Worm (Caenorhabditis elegans) whole organism, young adult: ENCODE data around the gene F36A4.4.

ENCODE experiments used
- F39B2.1 ChIP-seq: fragments of 200-800 bp; sonication (Bioruptor generic); IDR thresholded peaks from 2 replicates; pipeline ENCODE4 v1.3.6; 2022; ENCODE audit warnings: missing genetic modification reagents, missing genetic modification characterization, missing compliant biosample characterization
- ztf-18 ChIP-seq: sonication (generic microtip); optimal IDR thresholded peaks from 2 replicates; lab custom pipeline; 2016; ENCODE audit warnings: missing genotype, mild to moderate bottlenecking, missing genetic modification characterization, missing compliant biosample characterization

DNA sequence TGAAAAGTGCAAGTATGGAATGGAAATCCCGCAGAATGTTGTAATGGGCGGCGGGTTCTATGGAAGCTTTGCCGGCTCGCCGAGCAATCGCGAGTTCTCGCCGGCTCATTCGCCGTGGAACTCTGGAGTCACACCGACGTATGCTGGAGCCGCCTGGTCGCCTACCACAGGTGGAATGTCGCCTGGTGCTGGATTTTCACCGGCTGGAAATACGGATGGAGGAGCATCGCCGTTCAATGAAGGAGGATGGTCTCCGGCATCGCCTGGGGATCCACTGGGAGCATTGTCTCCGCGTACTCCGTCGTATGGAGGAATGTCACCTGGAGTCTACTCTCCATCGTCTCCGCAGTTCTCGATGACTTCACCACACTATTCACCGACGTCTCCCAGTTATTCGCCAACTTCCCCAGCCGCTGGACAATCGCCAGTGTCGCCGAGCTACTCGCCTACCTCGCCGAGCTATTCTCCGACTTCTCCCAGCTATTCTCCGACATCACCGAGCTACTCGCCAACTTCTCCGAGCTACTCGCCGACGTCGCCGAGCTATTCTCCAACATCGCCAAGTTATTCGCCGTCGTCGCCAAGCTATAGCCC, 12.3 kb upstream of the F36A4.4 start:
- no peak for TF ChIP-seq ztf-18 (tag; lab: Kevin White, UChicago)
- TF ChIP-seq F39B2.1 (GFP tag; lab: Robert Waterston, UW): no peak
